Worm (Caenorhabditis elegans) whole organism, L1 larva: Measurements from ENCODE around the gene R08C7.12.

Experiments used
- C04F5.9 ChIP-seq: sonication (generic microtip); optimal IDR thresholded peaks from 2 replicates; lab custom pipeline; 2016; ENCODE audit warnings: missing genetic modification characterization, missing compliant biosample characterization
- C34B4.2 ChIP-seq: sonication (generic microtip); optimal IDR thresholded peaks from 2 replicates; lab custom pipeline; 2017; ENCODE audit warnings: mild to moderate bottlenecking, missing genetic modification characterization, missing compliant biosample characterization
- F16B12.6 ChIP-seq: fragments of 150-350 bp; optimal IDR thresholded peaks from 2 replicates; lab custom pipeline; 2014; ENCODE audit warnings: missing biosample characterization, missing genetic modification characterization
- Y116A8C.19 ChIP-seq: sonication (generic microtip); optimal IDR thresholded peaks from 2 replicates; lab custom pipeline; 2016; ENCODE audit warnings: missing compliant biosample characterization, missing genetic modification characterization, borderline replicate concordance
- aly-2 ChIP-seq: fragments of 150-350 bp; optimal IDR thresholded peaks from 2 replicates; lab custom pipeline; 2014; ENCODE audit warnings: missing biosample characterization, missing genetic modification characterization
- blmp-1 ChIP-seq: fragments of 150-350 bp; optimal IDR thresholded peaks from 2 replicates; lab custom pipeline; 2014; ENCODE audit warnings: missing biosample characterization, missing genetic modification characterization
- ceh-63 ChIP-seq: fragments of 200-800 bp; sonication (Bioruptor generic); optimal IDR thresholded peaks from 2 replicates; lab custom pipeline; 2018; ENCODE audit warnings: mild to moderate bottlenecking, missing genetic modification characterization, missing compliant biosample characterization
- efl-3 ChIP-seq: fragments of 200-800 bp; sonication (Bioruptor generic); optimal IDR thresholded peaks from 2 replicates; lab custom pipeline; 2018; ENCODE audit warnings: mild to moderate bottlenecking, missing genetic modification characterization, missing compliant biosample characterization
- elt-2 ChIP-seq: sonication (generic microtip); optimal IDR thresholded peaks from 2 replicates; lab custom pipeline; 2016; ENCODE audit warnings: missing genetic modification characterization, mild to moderate bottlenecking, inconsistent platforms, missing compliant biosample characterization, missing genetic modification reagents
- ets-5 ChIP-seq: fragments of 200-800 bp; sonication (Bioruptor generic); IDR thresholded peaks from 2 replicates; pipeline ENCODE4 v1.3.6; 2022; ENCODE audit warnings: missing genetic modification characterization, missing compliant biosample characterization
- fkh-4 ChIP-seq: sonication (generic microtip); optimal IDR thresholded peaks from 2 replicates; lab custom pipeline; 2016; ENCODE audit warnings: missing compliant biosample characterization, missing genetic modification characterization, borderline replicate concordance
- fkh-8 ChIP-seq: sonication (generic microtip); optimal IDR thresholded peaks from 2 replicates; lab custom pipeline; 2016; ENCODE audit warnings: mild to moderate bottlenecking, missing genetic modification characterization, missing compliant biosample characterization
- fos-1 ChIP-seq: fragments of 150-350 bp; optimal IDR thresholded peaks from 2 replicates; lab custom pipeline; 2014; ENCODE audit warnings: missing biosample characterization, missing genetic modification characterization
- grh-1 ChIP-seq: fragments of 200-800 bp; sonication (Bioruptor generic); IDR thresholded peaks from 2 replicates; pipeline ENCODE4 v1.3.6; 2022; ENCODE audit warnings: missing genetic modification reagents, missing genetic modification characterization, missing compliant biosample characterization
- hlh-17 ChIP-seq: fragments of 200-800 bp; sonication (Bioruptor generic); optimal IDR thresholded peaks from 2 replicates; lab custom pipeline; 2018; ENCODE audit warnings: missing genetic modification characterization, mild to moderate bottlenecking, missing compliant biosample characterization, moderate library complexity, borderline replicate concordance
- hpl-2 ChIP-seq: fragments of 150-350 bp; optimal IDR thresholded peaks from 2 replicates; lab custom pipeline; 2014; ENCODE audit warnings: missing biosample characterization, missing genetic modification reagents, missing genetic modification characterization
- irx-1 ChIP-seq: sonication (generic microtip); optimal IDR thresholded peaks from 2 replicates; lab custom pipeline; 2016; ENCODE audit warnings: missing genetic modification characterization, missing compliant biosample characterization
- isw-1 ChIP-seq: fragments of 200-800 bp; sonication (Bioruptor generic); IDR thresholded peaks from 2 replicates; pipeline ENCODE4 v1.3.6; 2022; ENCODE audit warnings: missing genetic modification characterization, missing compliant biosample characterization
- lin-14 ChIP-seq: fragments of 200-800 bp; sonication (Bioruptor generic); optimal IDR thresholded peaks from 2 replicates; lab custom pipeline; 2018; ENCODE audit warnings: mild to moderate bottlenecking, missing genetic modification characterization, moderate library complexity, missing compliant biosample characterization
- lin-15B ChIP-seq: fragments of 150-350 bp; sonication (generic microtip); optimal IDR thresholded peaks from 3 replicates; lab custom pipeline; 2014; ENCODE audit warnings: missing biosample characterization, missing genetic modification characterization
- lin-35 ChIP-seq, 2 experiments: fragments of 150-350 bp; optimal IDR thresholded peaks; 2 replicates each; lab custom pipeline; 2014; ENCODE audit warnings: missing biosample characterization in 2 of 2, missing genetic modification characterization in 2 of 2, missing genetic modification reagents in 2 of 2
- nhr-237 ChIP-seq: fragments of 150-350 bp; optimal IDR thresholded peaks from 2 replicates; lab custom pipeline; 2014; ENCODE audit warnings: missing biosample characterization, missing genetic modification characterization
- nhr-76 ChIP-seq: sonication (generic microtip); optimal IDR thresholded peaks from 2 replicates; lab custom pipeline; 2017; ENCODE audit warnings: missing biosample characterization, missing genetic modification characterization
- nhr-77 ChIP-seq: fragments of 150-350 bp; optimal IDR thresholded peaks from 2 replicates; lab custom pipeline; 2014; ENCODE audit warnings: missing biosample characterization, missing genetic modification characterization
- nhr-90 ChIP-seq: sonication (generic microtip); optimal IDR thresholded peaks from 2 replicates; lab custom pipeline; 2016; ENCODE audit warnings: mild to moderate bottlenecking, missing genetic modification characterization, missing compliant biosample characterization; ENCODE audit not compliant: poor library complexity
- pag-3 ChIP-seq: sonication (generic microtip); optimal IDR thresholded peaks from 2 replicates; lab custom pipeline; 2017; ENCODE audit warnings: missing genetic modification characterization, mild to moderate bottlenecking, missing compliant biosample characterization, antibody characterized with exemption, borderline replicate concordance; ENCODE audit not compliant: insufficient read depth
- rnt-1 ChIP-seq: sonication (generic microtip); optimal IDR thresholded peaks from 2 replicates; lab custom pipeline; 2016; ENCODE audit warnings: mild to moderate bottlenecking, missing genetic modification characterization, moderate library complexity, missing compliant biosample characterization
- snpc-4 ChIP-seq: fragments of 150-350 bp; optimal IDR thresholded peaks from 2 replicates; lab custom pipeline; 2014; ENCODE audit warnings: missing biosample characterization, missing genetic modification characterization
- sptf-1 ChIP-seq: fragments of 150-350 bp; optimal IDR thresholded peaks from 2 replicates; lab custom pipeline; 2014; ENCODE audit warnings: missing biosample characterization, missing genetic modification characterization
- tbx-2 ChIP-seq: sonication (generic microtip); optimal IDR thresholded peaks from 2 replicates; lab custom pipeline; 2016; ENCODE audit warnings: missing genetic modification characterization, missing compliant biosample characterization
- unc-30 ChIP-seq: sonication (generic microtip); optimal IDR thresholded peaks from 2 replicates; lab custom pipeline; 2017; ENCODE audit warnings: missing biosample characterization, missing genetic modification characterization
- unc-62 ChIP-seq: fragments of 150-350 bp; optimal IDR thresholded peaks from 2 replicates; lab custom pipeline; 2014; ENCODE audit warnings: missing biosample characterization, missing genetic modification reagents, missing genetic modification characterization
- unc-98 ChIP-seq: fragments of 200-800 bp; sonication (Bioruptor generic); IDR thresholded peaks from 2 replicates; pipeline ENCODE4 v1.3.6; 2022; ENCODE audit warnings: missing genetic modification characterization, missing compliant biosample characterization
- ztf-4 ChIP-seq: fragments of 150-350 bp; optimal IDR thresholded peaks from 2 replicates; lab custom pipeline; 2014; ENCODE audit warnings: missing biosample characterization, missing genetic modification characterization

R08C7.12 gene

ce11 chrIV:4422029-4422428 is 27.5 kb upstream of the R08C7.12 start, which contains the start of gene clec-175:
Gene clec-175 (plus strand): TSS chrIV:4422329.
- TF ChIP-seq C34B4.2 (tag; lab: Kevin White, UChicago): no peak

ce11 chrIV:4423026-4423425 is 26.5 kb upstream of the R08C7.12 start:
- TF ChIP-seq lin-15B (tag; lab: Kevin White, UChicago) (no peak), Y116A8C.19 (tag; lab: Kevin White, UChicago) (no peak), hpl-2 (GFP tag; lab: Kevin White, UChicago) (no peak), nhr-77 (tag; lab: Kevin White, UChicago) (no peak), F16B12.6 (tag; lab: Kevin White, UChicago) (no peak), unc-62 (GFP tag; lab: Kevin White, UChicago) (no peak), fkh-4 (tag; lab: Kevin White, UChicago) (no peak), nhr-76 (tag; lab: Kevin White, UChicago) (no peak), pag-3 (no peak), blmp-1 (tag; lab: Kevin White, UChicago) (no peak), hlh-17 (GFP tag; lab: Kevin White, UChicago) (no peak), rnt-1 (tag; lab: Kevin White, UChicago) (no peak), tbx-2 (no peak), ceh-63 (no peak), lin-35 (GFP tag; optimal IDR thresholded peaks at IDR 0.05; lab: Kevin White, UChicago) (no peak)

ce11 chrIV:4423885-4424284 is 25.7 kb upstream of the R08C7.12 start:
- TF ChIP-seq irx-1 (no peak), aly-2 (tag; lab: Kevin White, UChicago) (no peak), snpc-4 (no peak), elt-2 (tag; lab: Kevin White, UChicago) (no peak), grh-1 (GFP tag; lab: Robert Waterston, UW) (no peak), sptf-1 (tag; lab: Kevin White, UChicago) (no peak), isw-1 (no peak)
- TF ChIP-seq, all 84 proteins: peak for 0

ce11 chrIV:4429901-4430300 is 19.6 kb upstream of the R08C7.12 start, which contains the start of the genes str-185 and R08C7.5:
Gene str-185 (minus strand): TSS chrIV:4430001.
Gene R08C7.5 (plus strand): TSS chrIV:4430229.
- TF ChIP-seq ceh-63 (no peak), nhr-237 (tag; lab: Kevin White, UChicago) (no peak), unc-30 (tag; lab: Kevin White, UChicago) (no peak), C04F5.9 (tag; lab: Kevin White, UChicago) (no peak), unc-98 (GFP tag; lab: Robert Waterston, UW) (no peak), fkh-8 (tag; lab: Kevin White, UChicago) (no peak), elt-2 (tag; lab: Kevin White, UChicago) (no peak), ets-5 (GFP tag; lab: Robert Waterston, UW) (no peak), ztf-4 (tag; lab: Kevin White, UChicago) (no peak), lin-14 (no peak), efl-3 (GFP tag; lab: Kevin White, UChicago) (no peak), irx-1 (no peak), fkh-4 (tag; lab: Kevin White, UChicago) (no peak), nhr-90 (tag; lab: Kevin White, UChicago) (no peak), lin-35 (GFP tag; optimal IDR thresholded peaks at IDR 0.05; lab: Kevin White, UChicago) (no peak), snpc-4 (no peak), fos-1 (tag; lab: Kevin White, UChicago) (no peak)
